Worm (Caenorhabditis elegans) whole organism, midembryonic: ENCODE measurements around the gene Y46G5A.23.

ENCODE experiments used
- cog-1 ChIP-seq: sonication (generic microtip); optimal IDR thresholded peaks from 2 replicates; lab custom pipeline; 2016; ENCODE audit warnings: missing genetic modification characterization, missing compliant biosample characterization
- flt-1 ChIP-seq: fragments of 200-800 bp; sonication (Bioruptor generic); IDR thresholded peaks from 2 replicates; pipeline ENCODE4 v1.3.6; 2022; ENCODE audit warnings: missing genetic modification characterization, missing compliant biosample characterization
- ref-1 ChIP-seq: fragments of 200-800 bp; sonication (Bioruptor generic); conservative IDR thresholded peaks from 2 replicates; pipeline ENCODE4 v1.3.6; 2022; ENCODE audit warnings: missing genetic modification reagents, missing genetic modification characterization, missing compliant biosample characterization
- ztf-29 ChIP-seq: fragments of 200-800 bp; sonication (Bioruptor generic); IDR thresholded peaks from 2 replicates; pipeline ENCODE4 v1.3.6; 2022; ENCODE audit warnings: missing genetic modification reagents, missing genetic modification characterization, missing compliant biosample characterization

DNA sequence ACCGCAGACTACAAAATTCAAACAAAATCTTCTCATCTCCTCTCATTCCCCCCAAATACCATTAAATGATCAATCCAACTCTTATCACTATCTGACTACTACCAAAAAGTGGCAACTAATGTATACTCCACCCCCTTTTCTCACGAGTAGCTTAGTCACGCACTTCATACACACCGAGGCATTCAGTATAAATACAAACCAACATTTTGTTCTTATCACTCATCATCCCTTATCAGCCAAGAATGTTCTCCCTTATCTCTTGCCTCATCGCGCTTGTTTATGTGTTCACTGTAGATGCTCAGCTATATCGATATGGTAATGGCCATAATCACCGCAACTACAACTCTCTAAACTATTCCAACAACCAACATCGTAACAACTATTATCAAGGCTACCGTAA is 5.3 kb downstream of the Y46G5A.23 start, which contains the start of gene Y46G5A.36:
- TF ChIP-seq ztf-29 (GFP tag; lab: Robert Waterston, UW) (no peak), ref-1 (no peak), cog-1 (no peak), flt-1 (no peak)
